Worm (Caenorhabditis elegans) whole organism, L1 larva: Measurements from ENCODE around the gene clec-205.

ENCODE experiments used
- elt-2 ChIP-seq: sonication (generic microtip); optimal IDR thresholded peaks from 2 replicates; lab custom pipeline; 2016; ENCODE audit warnings: missing genetic modification characterization, mild to moderate bottlenecking, inconsistent platforms, missing compliant biosample characterization, missing genetic modification reagents
- lin-39 ChIP-seq: fragments of 150-350 bp; optimal IDR thresholded peaks from 2 replicates; lab custom pipeline; 2014; ENCODE audit warnings: missing biosample characterization, missing genetic modification reagents, missing genetic modification characterization
- nhr-76 ChIP-seq: sonication (generic microtip); optimal IDR thresholded peaks from 2 replicates; lab custom pipeline; 2017; ENCODE audit warnings: missing biosample characterization, missing genetic modification characterization
- pqm-1 ChIP-seq: sonication (generic microtip); optimal IDR thresholded peaks from 3 replicates; lab custom pipeline; 2017; ENCODE audit warnings: missing biosample characterization, missing genetic modification characterization
- snpc-4 ChIP-seq: fragments of 150-350 bp; optimal IDR thresholded peaks from 2 replicates; lab custom pipeline; 2014; ENCODE audit warnings: missing biosample characterization, missing genetic modification characterization
- unc-130 ChIP-seq: fragments of 150-350 bp; optimal IDR thresholded peaks from 2 replicates; lab custom pipeline; 2017; ENCODE audit warnings: missing biosample characterization, missing genetic modification characterization, inconsistent platforms

DNA sequence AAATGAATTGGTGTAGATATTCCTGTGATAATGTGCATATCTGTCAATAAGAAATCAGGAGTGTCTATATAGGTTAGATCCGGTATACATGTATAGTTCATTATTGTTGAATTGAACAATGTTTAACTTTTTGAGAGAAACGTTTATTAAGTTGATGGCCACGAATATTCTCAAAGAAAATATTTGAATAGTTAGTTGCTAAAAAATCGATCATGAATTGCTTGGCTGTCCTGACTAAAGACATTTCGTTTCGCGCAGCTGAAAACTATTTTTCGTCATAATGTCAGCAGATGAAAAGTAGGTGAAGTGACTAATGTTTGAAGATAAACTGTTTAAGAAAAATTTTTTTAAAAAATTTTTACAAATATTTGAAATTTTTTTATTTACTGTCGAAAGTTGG lies 9.2 kb upstream of the clec-205 start, which contains the start of gene srh-199:
- no peak for TF ChIP-seq elt-2 (tag; lab: Kevin White, UChicago)
- no peak for TF ChIP-seq lin-39
- no peak for TF ChIP-seq unc-130 (tag; lab: Kevin White, UChicago)
- no peak for TF ChIP-seq snpc-4 (tag; lab: Kevin White, UChicago)
- TF ChIP-seq pqm-1 (tag; lab: Kevin White, UChicago) = no peak
- no peak for TF ChIP-seq nhr-76 (tag; lab: Kevin White, UChicago)
